Worm (Caenorhabditis elegans) whole organism, young adult: Measurements from ENCODE around the gene ZK686.6.

Experiments
- D2030.7 ChIP-seq: fragments of 200-800 bp; sonication (Bioruptor generic); IDR thresholded peaks from 2 replicates; pipeline ENCODE4 v1.3.6; 2022; ENCODE audit warnings: missing genetic modification reagents, missing genetic modification characterization, missing compliant biosample characterization
- F23B12.7 ChIP-seq: sonication (generic microtip); optimal IDR thresholded peaks from 2 replicates; lab custom pipeline; 2017; ENCODE audit warnings: missing genetic modification characterization, mild to moderate bottlenecking, missing compliant biosample characterization, antibody characterized with exemption, moderate library complexity; ENCODE audit not compliant: insufficient read depth
- F39B2.1 ChIP-seq: fragments of 200-800 bp; sonication (Bioruptor generic); IDR thresholded peaks from 2 replicates; pipeline ENCODE4 v1.3.6; 2022; ENCODE audit warnings: missing genetic modification reagents, missing genetic modification characterization, missing compliant biosample characterization
- F49E8.2 ChIP-seq: sonication (generic microtip); optimal IDR thresholded peaks from 3 replicates; lab custom pipeline; 2017; ENCODE audit warnings: missing genetic modification characterization, mild to moderate bottlenecking, missing compliant biosample characterization, antibody characterized with exemption, moderate library complexity; ENCODE audit not compliant: insufficient read depth
- F55B11.4 ChIP-seq: sonication (generic microtip); optimal IDR thresholded peaks from 2 replicates; lab custom pipeline; 2016; ENCODE audit warnings: missing compliant biosample characterization, missing genetic modification characterization, borderline replicate concordance; ENCODE audit not compliant: insufficient read depth
- F57C9.4 ChIP-seq: sonication (generic microtip); optimal IDR thresholded peaks from 2 replicates; lab custom pipeline; 2017; ENCODE audit warnings: mild to moderate bottlenecking, missing genetic modification characterization, missing compliant biosample characterization
- T07F8.4 ChIP-seq: sonication (generic microtip); optimal IDR thresholded peaks from 2 replicates; lab custom pipeline; 2016; ENCODE audit warnings: mild to moderate bottlenecking, missing genetic modification characterization, moderate library complexity, missing compliant biosample characterization
- Y79H2A.3 ChIP-seq: fragments of 200-800 bp; sonication (Bioruptor generic); conservative IDR thresholded peaks from 2 replicates; pipeline ENCODE4 v1.3.6; 2022; ENCODE audit warnings: missing genetic modification reagents, missing genetic modification characterization, missing compliant biosample characterization
- ZK185.1 ChIP-seq: sonication (generic microtip); optimal IDR thresholded peaks from 2 replicates; lab custom pipeline; 2016; ENCODE audit warnings: mild to moderate bottlenecking, missing genetic modification characterization, missing compliant biosample characterization; ENCODE audit not compliant: poor library complexity, severe bottlenecking
- attf-3 ChIP-seq: fragments of 200-800 bp; sonication (Bioruptor generic); conservative IDR thresholded peaks from 2 replicates; pipeline ENCODE4 v1.3.6; 2022; ENCODE audit warnings: missing genetic modification reagents, missing genetic modification characterization, missing compliant biosample characterization
- ceh-100 ChIP-seq: fragments of 200-800 bp; sonication (Bioruptor generic); IDR thresholded peaks from 2 replicates; pipeline ENCODE4 v1.3.6; 2022; ENCODE audit warnings: missing genetic modification reagents, missing genetic modification characterization, missing compliant biosample characterization
- ceh-27 ChIP-seq: fragments of 200-800 bp; sonication (Bioruptor generic); optimal IDR thresholded peaks from 2 replicates; lab custom pipeline; 2018; ENCODE audit warnings: mild to moderate bottlenecking, missing genetic modification characterization, moderate library complexity, missing compliant biosample characterization
- ceh-40 ChIP-seq: fragments of 200-800 bp; sonication (Bioruptor generic); IDR thresholded peaks from 2 replicates; pipeline ENCODE4 v1.3.6; 2022; ENCODE audit warnings: missing genetic modification characterization, missing compliant biosample characterization
- ceh-91 ChIP-seq: fragments of 200-800 bp; sonication (Bioruptor generic); IDR thresholded peaks from 2 replicates; pipeline ENCODE4 v1.3.6; 2022; ENCODE audit warnings: missing genetic modification reagents, missing genetic modification characterization, missing compliant biosample characterization
- efl-1 ChIP-seq: fragments of 150-350 bp; optimal IDR thresholded peaks from 2 replicates; lab custom pipeline; 2014; ENCODE audit warnings: missing biosample characterization, missing genetic modification reagents, missing genetic modification characterization
- egrh-3 ChIP-seq: fragments of 200-800 bp; sonication (Bioruptor generic); IDR thresholded peaks from 2 replicates; pipeline ENCODE4 v1.3.6; 2022; ENCODE audit warnings: missing genetic modification reagents, missing genetic modification characterization, missing compliant biosample characterization
- fkh-3 ChIP-seq: sonication (generic microtip); optimal IDR thresholded peaks from 2 replicates; lab custom pipeline; 2016; ENCODE audit warnings: mild to moderate bottlenecking, missing genetic modification characterization, missing compliant biosample characterization
- hmg-1.2 ChIP-seq: fragments of 200-800 bp; sonication (Bioruptor generic); IDR thresholded peaks from 2 replicates; pipeline ENCODE4 v1.3.6; 2022; ENCODE audit warnings: missing genetic modification reagents, missing genetic modification characterization, missing compliant biosample characterization
- hmg-20 ChIP-seq: fragments of 200-800 bp; sonication (Bioruptor generic); IDR thresholded peaks from 2 replicates; pipeline ENCODE4 v1.3.6; 2022; ENCODE audit warnings: missing genetic modification reagents, missing genetic modification characterization, missing compliant biosample characterization
- hrde-1 ChIP-seq: sonication (generic microtip); optimal IDR thresholded peaks from 2 replicates; lab custom pipeline; 2016; ENCODE audit warnings: missing genetic modification characterization, mild to moderate bottlenecking, missing compliant biosample characterization, moderate library complexity, missing genotype, missing genetic modification reagents, borderline replicate concordance
- lin-35 ChIP-seq, 3 experiments: fragments of 150-350 bp in 2 of 3; sonication (generic microtip) in 1 of 3; optimal IDR thresholded peaks; 2 replicates each; lab custom pipeline; 2014 to 2018; ENCODE audit warnings: missing biosample characterization in 3 of 3, missing genetic modification characterization in 3 of 3, missing genetic modification reagents in 3 of 3
- lin-40 ChIP-seq: sonication (generic microtip); optimal IDR thresholded peaks from 2 replicates; lab custom pipeline; 2016; ENCODE audit warnings: missing genetic modification characterization, mild to moderate bottlenecking, missing compliant biosample characterization, missing genotype, missing genetic modification reagents
- lsl-1 ChIP-seq: fragments of 200-800 bp; sonication (Bioruptor generic); optimal IDR thresholded peaks from 2 replicates; lab custom pipeline; 2018; ENCODE audit warnings: mild to moderate bottlenecking, missing genetic modification characterization, moderate library complexity, missing compliant biosample characterization
- madf-8 ChIP-seq: fragments of 200-800 bp; sonication (Bioruptor generic); conservative IDR thresholded peaks from 2 replicates; pipeline ENCODE4 v1.3.6; 2022; ENCODE audit warnings: missing genetic modification reagents, missing genetic modification characterization, missing compliant biosample characterization
- mes-4 ChIP-seq: sonication (generic microtip); optimal IDR thresholded peaks from 2 replicates; lab custom pipeline; 2016; ENCODE audit warnings: missing genotype, missing genetic modification characterization, missing compliant biosample characterization
- mxl-1 ChIP-seq: sonication (generic microtip); optimal IDR thresholded peaks from 2 replicates; lab custom pipeline; 2016; ENCODE audit warnings: missing genetic modification characterization, missing compliant biosample characterization
- nfyb-1 ChIP-seq: fragments of 200-800 bp; sonication (Bioruptor generic); IDR thresholded peaks from 2 replicates; pipeline ENCODE4 v1.3.6; 2022; ENCODE audit warnings: missing genetic modification reagents, missing genetic modification characterization, missing compliant biosample characterization
- nhr-27 ChIP-seq: fragments of 200-800 bp; sonication (Bioruptor generic); optimal IDR thresholded peaks from 2 replicates; lab custom pipeline; 2018; ENCODE audit warnings: mild to moderate bottlenecking, missing genetic modification characterization, moderate library complexity, missing compliant biosample characterization
- nhr-90 ChIP-seq: sonication (generic microtip); optimal IDR thresholded peaks from 2 replicates; lab custom pipeline; 2016; ENCODE audit warnings: missing genotype, mild to moderate bottlenecking, missing genetic modification characterization, missing compliant biosample characterization
- pbrm-1 ChIP-seq: fragments of 200-800 bp; sonication (Bioruptor generic); IDR thresholded peaks from 2 replicates; pipeline ENCODE4 v1.3.6; 2022; ENCODE audit warnings: missing genetic modification reagents, missing genetic modification characterization, missing compliant biosample characterization
- sea-2 ChIP-seq: fragments of 200-800 bp; sonication (Bioruptor generic); IDR thresholded peaks from 2 replicates; pipeline ENCODE4 v1.3.6; 2022; ENCODE audit warnings: missing genetic modification characterization, missing compliant biosample characterization
- snpc-1.1 ChIP-seq: sonication (generic microtip); optimal IDR thresholded peaks from 2 replicates; lab custom pipeline; 2017; ENCODE audit warnings: missing genetic modification characterization, mild to moderate bottlenecking, missing compliant biosample characterization, antibody characterized with exemption, moderate library complexity, missing genotype, missing genetic modification reagents; ENCODE audit not compliant: insufficient read depth
- snpc-1.3 ChIP-seq: sonication (generic microtip); optimal IDR thresholded peaks from 2 replicates; lab custom pipeline; 2017; ENCODE audit warnings: missing genetic modification characterization, mild to moderate bottlenecking, missing compliant biosample characterization, antibody characterized with exemption, moderate library complexity, missing genotype, missing genetic modification reagents; ENCODE audit not compliant: insufficient read depth
- snpc-3.4 ChIP-seq: sonication (generic microtip); optimal IDR thresholded peaks from 2 replicates; lab custom pipeline; 2017; ENCODE audit warnings: missing genetic modification characterization, mild to moderate bottlenecking, missing compliant biosample characterization, antibody characterized with exemption, moderate library complexity, missing genotype, missing genetic modification reagents
- ztf-25 ChIP-seq: fragments of 200-800 bp; sonication (Bioruptor generic); IDR thresholded peaks from 2 replicates; pipeline ENCODE4 v1.3.6; 2022; ENCODE audit warnings: missing genetic modification reagents, missing genetic modification characterization, missing compliant biosample characterization
- ztf-26 ChIP-seq: sonication (generic microtip); optimal IDR thresholded peaks from 2 replicates; lab custom pipeline; 2017; ENCODE audit warnings: missing genetic modification characterization, missing compliant biosample characterization
- ztf-3 ChIP-seq: fragments of 200-800 bp; sonication (Bioruptor generic); optimal IDR thresholded peaks from 2 replicates; lab custom pipeline; 2018; ENCODE audit warnings: mild to moderate bottlenecking, missing genetic modification characterization, missing compliant biosample characterization

ZK686.6 gene

DNA sequence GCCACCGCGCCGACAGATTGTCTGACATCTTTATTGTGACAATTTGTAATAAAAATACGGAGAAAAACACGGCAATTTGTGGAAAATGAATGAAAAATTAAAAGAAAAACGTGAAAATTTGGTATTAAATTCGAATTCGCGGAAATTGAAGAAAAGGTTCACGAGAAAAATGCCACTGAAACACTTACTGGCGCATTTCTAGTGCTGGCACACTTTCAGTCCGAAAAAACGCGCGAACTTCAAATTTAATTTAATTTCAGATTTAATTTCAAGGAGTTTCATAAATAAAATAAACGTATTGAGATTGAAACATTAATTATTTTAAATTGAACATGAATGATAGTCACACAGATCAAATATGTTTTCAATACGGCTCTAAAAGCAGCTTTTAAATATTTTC is 22.5 kb upstream of the ZK686.6 start, which contains the start of gene cyk-7 (continued):
- TF ChIP-seq ceh-40 (GFP tag; lab: Robert Waterston, UW), result no peak
- TF ChIP-seq Y79H2A.3, result no peak
- TF ChIP-seq efl-1 (GFP tag; lab: Kevin White, UChicago), result peak; percentile 77
- TF ChIP-seq hmg-20 (GFP tag; lab: Robert Waterston, UW), result no peak
- no peak for TF ChIP-seq nhr-90 (tag; lab: Kevin White, UChicago)
- TF ChIP-seq lin-40 (tag; lab: Kevin White, UChicago), result no peak
- no peak for TF ChIP-seq hrde-1 (tag; lab: Kevin White, UChicago)
- TF ChIP-seq snpc-1.1 (tag; lab: Kevin White, UChicago), result peak; percentile 24
- TF ChIP-seq ceh-91 (GFP tag; lab: Robert Waterston, UW), result peak; percentile 59; the same call in 1 of the 2 replicates
- TF ChIP-seq ceh-27 (GFP tag; lab: Kevin White, UChicago), result no peak
- peak; percentile 21 to 78 (median 51) for TF ChIP-seq lin-35 (GFP tag; optimal IDR thresholded peaks at IDR 0.05; lab: Kevin White, UChicago)
- TF ChIP-seq F39B2.1 (GFP tag; lab: Robert Waterston, UW), result no peak
- no peak for TF ChIP-seq nhr-27 (tag; lab: Kevin White, UChicago)
- no peak for TF ChIP-seq ztf-26 (tag; lab: Kevin White, UChicago)
- no peak for TF ChIP-seq mes-4 (tag; lab: Kevin White, UChicago)
- TF ChIP-seq ztf-25 (GFP tag; lab: Robert Waterston, UW), result no peak
- TF ChIP-seq sea-2 (GFP tag; lab: Robert Waterston, UW), result no peak
- TF ChIP-seq ztf-3 (GFP tag; lab: Kevin White, UChicago), result no peak
- peak; percentile 74 for TF ChIP-seq lsl-1 (GFP tag; lab: Kevin White, UChicago)
- TF ChIP-seq ZK185.1, result no peak
- peak; percentile 61 for TF ChIP-seq D2030.7 (GFP tag; lab: Robert Waterston, UW)
- TF ChIP-seq F55B11.4 (tag; lab: Kevin White, UChicago), result no peak
- TF ChIP-seq nfyb-1 (GFP tag; lab: Robert Waterston, UW), result no peak; the same call in 1 of the 2 replicates
- peak; percentile 44; the same call in 1 of the 2 replicates for TF ChIP-seq attf-3 (GFP tag; lab: Robert Waterston, UW)
- peak; percentile 56 for TF ChIP-seq madf-8
- no peak for TF ChIP-seq F57C9.4 (tag; lab: Kevin White, UChicago)
- peak; percentile 85 for TF ChIP-seq snpc-1.3 (tag; lab: Kevin White, UChicago)
- TF ChIP-seq F23B12.7 (tag; lab: Kevin White, UChicago), result peak; percentile 51
- peak; percentile 55 for TF ChIP-seq snpc-3.4 (tag; lab: Kevin White, UChicago)
- peak; percentile 13 for TF ChIP-seq F49E8.2

DNA sequence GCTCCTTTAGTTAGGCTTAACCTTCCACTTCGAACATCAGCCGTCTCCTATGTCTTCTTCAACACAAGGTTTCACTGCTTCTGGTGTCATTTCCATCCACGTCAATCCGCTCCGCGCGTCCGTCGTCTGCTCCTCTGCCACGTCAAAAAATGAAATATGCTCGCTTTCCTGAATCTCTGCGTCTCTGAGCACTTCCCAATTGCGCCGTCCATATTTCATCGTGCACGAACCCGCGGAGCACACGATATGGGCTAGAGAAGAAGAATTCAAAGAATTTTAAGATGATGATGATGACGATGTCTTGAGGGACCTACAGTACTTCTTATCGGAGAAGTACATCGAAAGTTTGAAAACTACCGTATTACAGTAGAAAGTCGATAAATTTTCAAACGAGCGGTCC is 20.2 kb upstream of the ZK686.6 start:
- TF ChIP-seq ztf-3 (GFP tag; lab: Kevin White, UChicago) (no peak), lsl-1 (GFP tag; lab: Kevin White, UChicago) (no peak), egrh-3 (no peak), snpc-1.3 (tag; lab: Kevin White, UChicago) (no peak), F57C9.4 (tag; lab: Kevin White, UChicago) (no peak), hrde-1 (tag; lab: Kevin White, UChicago) (no peak), mxl-1 (tag; lab: Kevin White, UChicago) (no peak), pbrm-1 (GFP tag; lab: Robert Waterston, UW) (no peak), F23B12.7 (tag; lab: Kevin White, UChicago) (no peak), hmg-1.2 (no peak), ceh-100 (GFP tag; lab: Robert Waterston, UW) (no peak), T07F8.4 (tag; lab: Kevin White, UChicago) (no peak), fkh-3 (tag; lab: Kevin White, UChicago) (no peak), ztf-25 (GFP tag; lab: Robert Waterston, UW) (no peak)
- TF ChIP-seq, all 124 proteins: peak for 0
